Fruit fly (Drosophila melanogaster) whole organism, larva: Measurements from ENCODE around the gene Pfas.

Experiments
- noc ChIP-seq: fragments of 200-800 bp; sonication (Bioruptor generic); optimal IDR thresholded peaks from 3 replicates; lab custom pipeline; 2019; ENCODE audit warnings: missing biosample characterization, mild to moderate bottlenecking, missing genetic modification characterization, moderate library complexity

Gene Pfas

dm6 chr2L:6045972-6046718 is at the start of gene Pfas:
Gene Pfas, minus strand, starts transcription at chr2L:6046050.
- peak; percentile 80 for TF ChIP-seq noc (tag; lab: Kevin White, UChicago)

DNA sequence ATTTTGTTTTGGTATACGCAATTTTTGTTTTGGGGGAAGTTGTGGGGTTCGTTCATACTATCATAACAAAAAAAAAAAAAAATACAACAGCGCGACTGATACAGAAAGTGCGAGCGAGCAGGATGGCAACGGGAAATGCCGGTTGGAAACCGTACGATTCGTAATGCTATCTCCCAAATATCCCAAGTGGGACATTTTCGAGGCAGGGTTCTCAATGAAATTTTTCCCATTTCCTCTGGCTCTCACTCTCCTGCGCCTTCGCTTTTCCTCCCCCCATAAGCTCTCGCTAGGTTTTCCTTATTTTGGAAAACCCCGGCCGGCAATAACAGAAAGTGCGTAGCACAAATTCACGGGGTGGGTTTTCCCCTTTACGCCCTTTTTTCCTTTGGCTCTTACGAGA is 46.5 kb upstream of the Pfas start:
- no peak for TF ChIP-seq noc (tag; lab: Kevin White, UChicago)

DNA sequence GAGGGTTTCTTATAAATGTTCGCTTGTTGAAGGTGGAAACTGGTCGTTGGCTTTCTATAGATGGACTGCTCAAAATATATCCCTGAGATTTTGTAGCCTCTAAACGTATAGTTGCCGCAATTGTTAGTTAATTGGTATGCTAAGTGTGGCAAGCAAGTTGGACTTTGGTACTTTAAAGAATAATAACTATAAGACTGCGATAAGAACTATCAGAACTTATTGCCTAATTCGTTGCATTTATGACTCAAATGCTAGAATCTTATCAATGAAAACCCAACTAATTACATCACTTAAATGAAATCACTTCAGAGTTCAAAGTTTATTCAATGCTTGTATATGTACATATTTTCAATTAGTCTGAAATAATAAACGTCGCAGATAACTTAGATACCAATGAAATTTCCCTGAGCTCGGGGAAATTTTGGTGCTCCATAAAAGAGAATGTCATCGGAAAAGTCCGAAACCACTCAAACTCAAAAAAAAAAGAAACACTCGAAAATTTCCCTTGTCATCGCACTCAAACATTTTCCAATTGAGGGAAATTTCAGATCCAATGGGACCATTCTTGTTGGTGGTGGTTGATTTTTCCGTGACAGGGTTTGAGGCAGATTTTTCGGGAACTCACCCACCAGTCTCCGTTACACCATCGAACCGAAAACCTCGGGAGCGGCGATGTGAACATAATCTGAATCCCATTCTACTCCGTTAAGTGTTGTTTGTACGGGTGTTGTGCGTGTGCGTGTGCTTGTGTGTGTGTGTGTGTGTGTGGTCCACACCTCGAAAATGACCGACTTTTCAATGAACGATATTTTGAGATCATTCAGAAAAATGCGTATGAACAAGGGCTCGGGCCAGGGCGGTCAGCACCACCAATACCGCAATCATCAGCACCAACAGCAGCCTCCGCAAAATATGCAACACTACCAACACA is 45.2 kb upstream of the Pfas start, which contains the start of gene CG45075:
CG45075 (plus strand) TSS at position 627 of the 931 bp plus-strand sequence.
- no peak for TF ChIP-seq noc (tag; lab: Kevin White, UChicago)

- peak; percentile 22 for TF ChIP-seq noc (tag; lab: Kevin White, UChicago)
Observed at dm6 chr2L:6090365-6090764, 44.5 kb upstream of the Pfas start.

DNA sequence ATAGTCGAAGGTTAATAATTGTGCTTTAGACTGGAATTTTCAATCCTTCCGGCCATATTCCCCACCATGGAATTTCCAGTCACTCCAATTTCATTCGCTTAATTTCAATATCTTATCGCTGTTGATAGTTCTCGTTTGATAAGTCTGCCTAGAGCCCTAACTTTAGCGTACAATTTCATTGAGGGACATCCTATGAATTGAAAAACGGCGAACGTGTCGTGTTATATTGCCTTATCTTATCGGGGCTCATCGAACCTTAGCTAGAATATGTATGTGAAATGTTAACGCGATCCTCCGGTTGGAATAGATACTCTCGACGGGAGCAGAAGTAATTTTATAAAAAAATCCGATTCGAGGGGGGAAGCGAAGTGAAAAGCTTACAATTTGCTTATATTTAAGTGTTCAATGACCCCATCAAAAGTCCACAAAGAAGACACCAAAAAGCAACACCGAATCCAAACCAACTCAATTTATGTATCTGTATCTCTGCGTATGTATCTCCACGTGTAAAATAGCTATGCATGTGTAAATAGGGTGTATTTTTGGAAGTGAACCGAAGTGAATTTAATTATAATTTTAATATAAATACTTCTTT is 43.9 kb upstream of the Pfas start:
- TF ChIP-seq noc (tag; lab: Kevin White, UChicago), result no peak

DNA sequence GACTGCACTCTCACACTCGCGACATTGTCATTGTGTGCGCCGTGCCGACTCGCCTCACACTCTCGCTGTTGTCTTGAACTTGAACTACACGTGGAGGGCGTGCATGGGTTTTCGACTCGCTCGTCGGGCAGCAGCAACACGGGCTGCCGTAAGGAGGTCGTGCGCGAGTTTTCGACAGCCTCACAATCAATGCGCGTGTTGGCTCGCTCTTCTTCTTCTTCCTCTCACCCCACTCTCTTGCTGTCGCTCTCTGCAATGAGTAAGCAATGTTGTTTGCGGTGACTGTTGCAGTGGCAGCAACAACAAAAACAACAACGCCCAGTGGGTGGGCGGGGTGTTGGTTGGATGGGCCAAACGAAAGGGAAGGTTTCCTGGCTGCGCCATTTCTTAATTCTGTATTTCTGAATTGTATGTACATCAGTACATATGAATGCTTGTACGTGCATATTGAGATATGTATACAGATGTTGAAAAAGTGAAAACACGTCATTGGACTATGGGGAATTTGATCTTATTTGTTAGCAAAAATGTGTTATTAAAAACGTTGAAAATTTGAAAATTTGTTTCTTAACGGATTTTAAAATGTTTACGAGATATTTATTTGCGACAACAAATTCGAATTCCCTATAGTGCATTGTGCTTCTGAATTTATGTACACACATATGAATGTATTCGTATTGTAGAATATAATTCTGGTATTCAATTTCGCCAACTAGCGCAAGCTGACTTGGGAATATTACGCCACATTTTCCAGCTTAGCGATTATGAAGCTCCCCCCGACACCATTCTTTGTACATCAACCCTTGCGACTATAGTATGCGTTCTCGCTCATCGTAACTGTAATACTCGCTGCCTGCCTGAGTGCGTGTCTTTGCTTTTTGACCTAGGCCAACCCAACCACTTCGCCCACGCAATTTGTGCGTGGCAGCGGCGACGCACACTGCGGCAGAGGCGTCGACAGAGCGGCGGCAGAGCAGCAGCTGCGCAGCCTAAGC is 42.8 kb upstream of the Pfas start:
- peak; percentile 65 for TF ChIP-seq noc (tag; lab: Kevin White, UChicago)

DNA sequence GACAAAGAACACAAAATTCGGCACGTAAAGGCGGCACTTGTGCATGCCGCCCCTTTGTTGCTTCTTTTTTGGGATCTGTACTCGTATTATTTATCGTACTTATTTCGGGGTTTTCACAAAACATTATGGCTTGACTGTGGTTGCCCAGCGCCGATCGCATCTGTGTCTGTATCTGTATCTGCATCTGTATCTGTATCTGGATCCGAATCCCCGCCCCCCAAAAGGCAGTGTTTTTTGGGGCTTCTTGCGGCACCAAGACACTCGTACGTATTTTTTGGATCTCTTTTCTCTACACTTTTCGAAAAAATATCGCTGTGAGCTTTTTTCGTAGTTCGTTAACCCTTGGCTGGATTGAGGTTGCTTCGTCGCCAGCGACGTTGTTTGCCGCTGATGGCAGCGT is 41.8 kb upstream of the Pfas start:
- no peak for TF ChIP-seq noc (tag; lab: Kevin White, UChicago)

DNA sequence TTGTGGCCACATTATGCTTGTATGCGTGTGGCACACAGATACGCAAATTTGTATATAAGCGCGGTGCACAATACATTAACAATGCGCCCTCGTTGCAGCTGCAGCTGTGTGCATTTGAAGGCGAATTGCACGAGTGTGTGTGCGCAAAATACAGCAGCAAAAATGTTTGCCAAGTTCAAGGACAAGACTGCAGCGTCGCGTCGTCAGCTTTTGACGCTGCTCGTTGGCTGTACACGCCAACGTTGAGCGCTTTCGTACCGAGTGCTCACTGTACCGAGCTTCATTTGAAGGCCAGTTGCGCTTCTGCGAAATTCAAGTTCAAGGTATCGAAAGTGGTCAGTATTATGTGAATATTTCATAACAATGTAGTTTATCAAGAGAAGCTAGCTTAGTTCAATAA is 40.9 kb upstream of the Pfas start:
- no peak for TF ChIP-seq noc (tag; lab: Kevin White, UChicago)

- TF ChIP-seq noc (tag; lab: Kevin White, UChicago), result peak; percentile 58
Observed at dm6 chr2L:6085733-6086317, 40.0 kb upstream of the Pfas start.

DNA sequence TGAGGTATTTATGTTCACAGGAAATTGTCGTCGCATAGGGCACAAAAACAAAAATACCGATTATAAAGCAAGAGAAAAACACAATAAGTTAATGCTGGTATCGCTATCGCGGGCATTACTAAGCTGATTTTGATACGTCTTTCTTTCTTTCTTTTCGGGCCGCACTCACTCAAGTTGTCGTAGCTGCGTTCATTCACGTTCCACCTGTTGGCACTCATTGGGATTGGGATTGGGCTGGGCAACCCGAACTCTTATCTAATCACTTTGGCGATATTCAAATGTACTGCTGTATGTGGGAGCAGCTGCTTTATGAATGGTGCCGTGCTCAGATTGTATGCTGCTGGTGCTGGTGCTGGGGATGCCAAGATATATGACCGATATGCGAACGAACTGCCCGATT is 38.8 kb upstream of the Pfas start:
- no peak for TF ChIP-seq noc (tag; lab: Kevin White, UChicago)

- peak; percentile 54 for TF ChIP-seq noc (tag; lab: Kevin White, UChicago)
Observed at dm6 chr2L:6082936-6083627, 37.2 kb upstream of the Pfas start.

DNA sequence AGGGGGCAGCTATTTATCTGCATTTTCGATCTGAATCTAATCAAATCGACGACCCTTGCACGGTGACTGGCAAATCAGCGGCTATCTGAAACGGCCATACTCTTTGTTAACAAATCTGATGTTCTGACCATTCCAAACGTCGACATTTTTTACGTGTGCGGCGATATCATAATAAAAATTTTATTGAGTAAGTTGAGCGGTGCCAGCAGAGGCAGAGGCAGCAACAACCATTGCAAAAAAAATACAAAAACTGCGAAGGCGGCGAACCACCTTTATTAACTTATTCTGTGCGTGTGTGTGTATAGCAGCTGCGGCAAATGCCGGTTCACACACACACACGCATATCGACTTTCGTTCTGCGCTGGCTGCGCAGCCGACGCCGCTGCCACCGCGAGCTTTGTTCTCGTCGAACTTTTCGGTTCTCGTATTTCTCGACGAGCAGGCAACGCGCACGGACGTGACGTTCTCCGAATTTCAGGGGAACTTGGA is 36.4 kb upstream of the Pfas start, which contains the start of gene Kr-h1:
Kr-h1 (plus strand) TSS at position 447 of the 489 bp plus-strand sequence.
- no peak for TF ChIP-seq noc (tag; lab: Kevin White, UChicago)

DNA sequence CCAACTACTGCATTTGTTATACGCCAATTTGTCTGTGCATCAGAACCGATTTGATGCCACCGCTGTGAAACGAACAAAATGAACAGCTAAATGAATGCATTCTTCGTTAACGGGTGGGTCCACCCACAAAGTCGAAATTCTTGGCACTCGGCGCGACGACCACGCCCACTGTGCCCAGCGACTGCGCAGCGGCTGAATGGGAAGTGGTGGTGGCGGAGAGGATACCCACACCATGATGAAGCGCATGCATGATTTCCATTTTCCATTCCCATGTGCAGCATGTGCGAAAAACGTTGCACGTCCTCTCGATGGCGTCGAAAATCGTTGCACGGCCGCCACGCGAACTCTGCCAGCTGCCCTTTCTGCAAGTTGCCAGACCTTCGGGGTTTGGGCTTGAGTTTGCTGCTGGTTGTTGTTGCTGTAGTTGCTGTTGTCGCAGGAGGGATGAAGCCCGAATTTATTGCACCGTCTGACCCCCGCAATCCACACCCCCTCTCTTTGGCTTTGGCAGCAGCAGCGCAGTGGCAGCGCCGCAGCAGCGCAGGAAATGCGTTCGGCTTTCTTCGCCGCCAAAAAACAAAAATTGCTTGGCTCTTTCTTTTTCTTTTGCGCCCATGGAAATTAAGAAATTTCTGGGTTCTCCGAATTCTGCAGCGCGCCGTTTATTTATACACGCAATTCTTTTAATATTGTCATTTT is 35.4 kb upstream of the Pfas start:
- no peak for TF ChIP-seq noc (tag; lab: Kevin White, UChicago)
